Worm (Caenorhabditis elegans): Measurements from ENCODE around the gene T12D8.10.

Gene T12D8.10

ce11 chrIII:13682019-13682418 is 39.9 kb upstream of the T12D8.10 start:
- TF ChIP-seq elt-1 (tag; optimal IDR thresholded peaks at IDR 0.05) (no peak), nhr-76 (tag; optimal IDR thresholded peaks at IDR 0.05) (no peak), ceh-82 (tag; optimal IDR thresholded peaks at IDR 0.05) (no peak), snpc-4 (tag; optimal IDR thresholded peaks at IDR 0.05) (no peak), ceh-28 (tag; optimal IDR thresholded peaks at IDR 0.05) (no peak), unc-39 (tag; optimal IDR thresholded peaks at IDR 0.05) (no peak), pqm-1 (tag; optimal IDR thresholded peaks at IDR 0.05) (no peak), fkh-10 (GFP tag; optimal IDR thresholded peaks at IDR 0.05) (no peak), elt-2 (tag; optimal IDR thresholded peaks at IDR 0.05) (no peak), egl-27 (tag; optimal IDR thresholded peaks at IDR 0.05) (no peak), nhr-23 (tag; optimal IDR thresholded peaks at IDR 0.05) (no peak), nhr-237 (tag; optimal IDR thresholded peaks at IDR 0.05) (no peak), lsy-12 (tag; optimal IDR thresholded peaks at IDR 0.05) (no peak)

ce11 chrIII:13678761-13679495 is 36.8 kb upstream of the T12D8.10 start, which contains the start of gene sid-2:
TSS of gene sid-2 (plus strand) at chrIII:13679445.
- peak; percentile 57 for TF ChIP-seq pqm-1 (tag; optimal IDR thresholded peaks at IDR 0.05)
- peak; percentile 78 for TF ChIP-seq elt-2 (tag; optimal IDR thresholded peaks at IDR 0.05)
- no peak for TF ChIP-seq lin-39 (tag; optimal IDR thresholded peaks at IDR 0.05)
- TF ChIP-seq pha-4 (tag; optimal IDR thresholded peaks at IDR 0.05): peak; percentile 39

- TF ChIP-seq skn-1 (tag; optimal IDR thresholded peaks at IDR 0.05) (peak; percentile 99), pha-4 (tag; optimal IDR thresholded peaks at IDR 0.05) (peak; percentile 19), elt-3 (tag; optimal IDR thresholded peaks at IDR 0.05) (no peak), mml-1 (tag; optimal IDR thresholded peaks at IDR 0.05) (no peak), nhr-43 (tag; optimal IDR thresholded peaks at IDR 0.05; ENCODE audit: poor library complexity, severe bottlenecking) (no peak), nhr-237 (tag; optimal IDR thresholded peaks at IDR 0.05) (no peak), lin-39 (tag; optimal IDR thresholded peaks at IDR 0.05) (no peak), pqm-1 (tag; optimal IDR thresholded peaks at IDR 0.05) (peak; percentile 66), elt-2 (tag; optimal IDR thresholded peaks at IDR 0.05) (peak; percentile 71), ceh-16 (tag; optimal IDR thresholded peaks at IDR 0.05) (no peak), tbx-2 (tag; optimal IDR thresholded peaks at IDR 0.05) (no peak), ama-1 (optimal IDR thresholded peaks at IDR 0.05) (no peak), egl-27 (tag; optimal IDR thresholded peaks at IDR 0.05) (no peak)
Observed at ce11 chrIII:13672654-13673330, 30.7 kb upstream of the T12D8.10 start, which contains the start of gene aqp-11. TSS of gene aqp-11 (plus strand) at chrIII:13673280.

- TF ChIP-seq fkh-10 (GFP tag; optimal IDR thresholded peaks at IDR 0.05): no peak
- no peak for TF ChIP-seq nhr-77 (tag; optimal IDR thresholded peaks at IDR 0.05)
- no peak for TF ChIP-seq elt-1 (tag; optimal IDR thresholded peaks at IDR 0.05)
- TF ChIP-seq ama-1 (optimal IDR thresholded peaks at IDR 0.05): no peak
Observed at ce11 chrIII:13669519-13669918, 27.4 kb upstream of the T12D8.10 start.

ce11 chrIII:13667739-13668138 is 25.6 kb upstream of the T12D8.10 start, which contains the start of gene flp-15:
TSS of gene flp-15 (minus strand) at chrIII:13667839.
- TF ChIP-seq jun-1 (tag; optimal IDR thresholded peaks at IDR 0.05) (no peak), nhr-25 (tag; optimal IDR thresholded peaks at IDR 0.05) (no peak), ZK546.5 (tag; optimal IDR thresholded peaks at IDR 0.05) (no peak), tbx-2 (tag; optimal IDR thresholded peaks at IDR 0.05) (no peak), nhr-43 (tag; optimal IDR thresholded peaks at IDR 0.05; ENCODE audit: poor library complexity, severe bottlenecking) (no peak), unc-62 (GFP tag; optimal IDR thresholded peaks at IDR 0.05) (no peak), pqm-1 (tag; optimal IDR thresholded peaks at IDR 0.05) (no peak), sea-2 (GFP tag; optimal IDR thresholded peaks at IDR 0.05) (no peak), nhr-76 (tag; optimal IDR thresholded peaks at IDR 0.05) (no peak), nhr-28 (tag; optimal IDR thresholded peaks at IDR 0.05) (no peak), mml-1 (tag; optimal IDR thresholded peaks at IDR 0.05) (no peak), ama-1 (optimal IDR thresholded peaks at IDR 0.05) (no peak), nhr-237 (tag; optimal IDR thresholded peaks at IDR 0.05) (no peak), R02D3.7 (tag; optimal IDR thresholded peaks at IDR 0.05) (no peak)
